Fruit fly (Drosophila melanogaster) Kc167 (cell line): ENCODE measurements around the gene EloA.

Experiments
- Myc ChIP-seq: fragments of >200 bp; optimal IDR thresholded peaks from 2 replicates; lab custom pipeline; 2017; ENCODE audit warnings: missing external identifiers
- insv ChIP-seq: fragments of >200 bp; optimal IDR thresholded peaks from 3 replicates; lab custom pipeline; 2018; ENCODE audit warnings: missing external identifiers

dm6 chr3R:23279834-23280233, 28.5 kb downstream of the EloA start:
- TF ChIP-seq Myc (lab: Kevin White, UChicago) (no peak), insv (lab: Kevin White, UChicago) (no peak)
